Worm (Caenorhabditis elegans): Measurements from ENCODE around the gene eef-1A.2.
A peak's percentile ranks its signal among the peaks of the same experiment; 100 is the strongest.

Gene eef-1A.2

ce11 chrX:7793377-7794041, 29.9 kb upstream of the eef-1A.2 start, which contains the start of gene ZK154.6 (continued):
- no peak for TF ChIP-seq ztf-11 (tag; optimal IDR thresholded peaks at IDR 0.05)
- TF ChIP-seq hlh-4 (tag; optimal IDR thresholded peaks at IDR 0.05): no peak
- TF ChIP-seq nhr-237 (tag; optimal IDR thresholded peaks at IDR 0.05): no peak
- 0 out of 2 replicates have a peak, but pooled peaks have one; percentile 27 for TF ChIP-seq nhr-19 (GFP tag; conservative IDR thresholded peaks at IDR 0.05)
- no peak for TF ChIP-seq zag-1 (tag; optimal IDR thresholded peaks at IDR 0.05)
- TF ChIP-seq nhr-76 (tag; optimal IDR thresholded peaks at IDR 0.05): no peak
- no peak for TF ChIP-seq unc-30 (tag; optimal IDR thresholded peaks at IDR 0.05)
- peak; percentile 20 for TF ChIP-seq rnt-1 (tag; optimal IDR thresholded peaks at IDR 0.05)
- no peak for TF ChIP-seq pax-3 (tag; optimal IDR thresholded peaks at IDR 0.05)
- peak; percentile 69 for TF ChIP-seq mep-1 (tag; optimal IDR thresholded peaks at IDR 0.05)

DNA sequence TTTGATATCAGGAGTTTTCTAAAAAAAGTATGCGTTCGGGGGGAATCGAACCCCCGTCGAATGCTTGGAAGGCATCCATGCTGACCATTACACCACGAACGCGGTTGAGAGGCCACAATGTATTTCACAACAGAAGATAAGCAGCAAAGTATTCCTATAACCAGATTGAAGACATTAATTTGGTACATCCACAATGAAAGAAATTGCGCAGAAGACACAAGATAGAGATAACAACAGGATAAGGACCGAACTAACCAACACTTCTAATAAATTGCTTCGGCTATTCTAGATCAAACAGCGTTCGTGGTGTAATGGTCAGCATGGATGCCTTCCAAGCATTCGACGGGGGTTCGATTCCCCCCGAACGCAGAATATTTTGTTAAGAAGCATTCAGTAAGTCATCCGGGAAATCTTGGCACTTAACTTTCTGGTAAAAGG, 29.1 kb upstream of the eef-1A.2 start:
- peak; percentile 68 for TF ChIP-seq blmp-1 (tag; optimal IDR thresholded peaks at IDR 0.05)
- no peak for TF ChIP-seq ceh-8 (GFP tag; optimal IDR thresholded peaks at IDR 0.05)
- TF ChIP-seq nhr-12 (tag; optimal IDR thresholded peaks at IDR 0.05): no peak
- TF ChIP-seq C16A3.4 (tag; optimal IDR thresholded peaks at IDR 0.05): peak; percentile 48
- TF ChIP-seq F16B12.6 (tag; optimal IDR thresholded peaks at IDR 0.05): no peak
- no peak for TF ChIP-seq efl-3 (GFP tag; optimal IDR thresholded peaks at IDR 0.05)
- peak; percentile 4 for TF ChIP-seq mep-1 (tag; optimal IDR thresholded peaks at IDR 0.05)
- no peak for TF ChIP-seq ceh-82 (tag; optimal IDR thresholded peaks at IDR 0.05)
- peak; percentile 45 for TF ChIP-seq nhr-19 (GFP tag; conservative IDR thresholded peaks at IDR 0.05)
- TF ChIP-seq lin-15B (tag; optimal IDR thresholded peaks at IDR 0.05): no peak
- TF ChIP-seq mab-9 (GFP tag; IDR thresholded peaks at IDR 0.05): no peak
- peak; percentile 22 for TF ChIP-seq nhr-20 (tag; optimal IDR thresholded peaks at IDR 0.05)
- TF ChIP-seq nhr-71 (tag; optimal IDR thresholded peaks at IDR 0.05): peak; percentile 19
- TF ChIP-seq snu-23 (GFP tag; optimal IDR thresholded peaks at IDR 0.05): peak; percentile 19
- TF ChIP-seq nhr-90 (tag; optimal IDR thresholded peaks at IDR 0.05; ENCODE audit: poor library complexity): peak; percentile 58
- TF ChIP-seq nhr-47 (tag; optimal IDR thresholded peaks at IDR 0.05): peak; percentile 4
- TF ChIP-seq grh-1 (GFP tag; IDR thresholded peaks at IDR 0.05): no peak
- TF ChIP-seq fos-1 (tag; optimal IDR thresholded peaks at IDR 0.05): peak; percentile 38
- no peak for TF ChIP-seq efl-1 (optimal IDR thresholded peaks at IDR 0.05)
- peak in 1 of 2 experiments; percentile 88 for TF ChIP-seq efl-1 (GFP tag; optimal IDR thresholded peaks at IDR 0.05 in 1 of 2)
- peak; percentile 11 for TF ChIP-seq rnt-1 (tag; optimal IDR thresholded peaks at IDR 0.05)
- TF ChIP-seq lin-35 (GFP tag; optimal IDR thresholded peaks at IDR 0.05): peak in 1 of 2 experiments; percentile 40
- TF ChIP-seq vab-15 (tag; optimal IDR thresholded peaks at IDR 0.05): no peak
- TF ChIP-seq jun-1 (tag; optimal IDR thresholded peaks at IDR 0.05): peak; percentile 3
- peak; percentile 2 for TF ChIP-seq dsc-1 (tag; optimal IDR thresholded peaks at IDR 0.05)
- peak in 1 of 6 experiments; percentile 42 for TF ChIP-seq elt-3 (tag; optimal IDR thresholded peaks at IDR 0.05)
- TF ChIP-seq tlp-1 (tag; optimal IDR thresholded peaks at IDR 0.05): no peak
- no peak for TF ChIP-seq unc-86 (tag; optimal IDR thresholded peaks at IDR 0.05)
- no peak for TF ChIP-seq ztf-11 (tag; optimal IDR thresholded peaks at IDR 0.05)
- TF ChIP-seq mdl-1 (tag; optimal IDR thresholded peaks at IDR 0.05): peak in 1 of 2 experiments; percentile 31

DNA sequence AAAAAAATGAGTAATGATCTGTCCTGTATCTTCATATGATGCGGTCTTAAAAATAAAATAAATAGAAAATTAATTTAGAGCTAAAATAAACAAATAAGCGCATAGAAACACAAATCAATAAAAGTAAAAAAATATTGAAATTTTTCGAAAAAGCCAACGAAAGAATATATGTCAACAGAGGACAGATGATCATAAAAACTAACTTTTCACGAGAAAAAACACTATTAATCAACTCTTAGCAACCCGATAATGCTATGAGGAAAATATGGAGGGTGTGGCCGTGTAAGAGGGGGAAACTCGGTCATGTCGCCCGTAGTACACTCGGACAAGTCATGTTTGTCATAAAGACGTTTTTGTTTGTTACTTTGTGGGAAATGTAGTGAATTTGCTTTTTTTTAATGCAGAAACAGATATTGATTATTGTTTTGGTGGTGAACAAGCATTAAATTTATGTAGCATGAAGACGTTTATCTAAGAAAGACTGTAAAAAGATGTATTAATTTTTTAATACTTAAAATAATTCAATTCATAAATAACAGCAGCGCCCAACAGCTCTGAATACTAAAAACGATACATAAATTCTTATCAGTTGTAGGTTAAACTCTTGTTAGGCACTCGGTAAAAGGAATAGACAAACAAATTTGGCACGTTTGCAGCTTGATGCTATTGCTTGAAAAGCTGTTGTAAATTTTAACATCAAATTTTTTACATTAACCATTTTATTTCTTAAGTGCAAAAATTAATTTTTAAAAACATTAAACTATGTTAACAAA, 25.0 kb upstream of the eef-1A.2 start, which contains the start of gene adm-4:
Gene adm-4 (minus strand): TSS at position 51 of the 773 bp plus-strand sequence.
- TF ChIP-seq ces-1 (GFP tag; optimal IDR thresholded peaks at IDR 0.05): no peak
- peak; percentile 61 for TF ChIP-seq lin-14 (GFP tag; optimal IDR thresholded peaks at IDR 0.05)
- TF ChIP-seq unc-30 (tag; optimal IDR thresholded peaks at IDR 0.05): no peak
- TF ChIP-seq efl-3 (GFP tag; optimal IDR thresholded peaks at IDR 0.05): no peak
- no peak for TF ChIP-seq zag-1 (tag; optimal IDR thresholded peaks at IDR 0.05)
- TF ChIP-seq ztf-11 (tag; optimal IDR thresholded peaks at IDR 0.05): peak in 1 of 2 experiments; percentile 67
- TF ChIP-seq C16A3.4 (tag; optimal IDR thresholded peaks at IDR 0.05): peak; percentile 8
- peak; percentile 79 for TF ChIP-seq ceh-90 (tag; optimal IDR thresholded peaks at IDR 0.05)
- TF ChIP-seq fkh-10 (GFP tag; optimal IDR thresholded peaks at IDR 0.05): no peak
- TF ChIP-seq nhr-20 (tag; optimal IDR thresholded peaks at IDR 0.05): peak; percentile 62
- no peak for TF ChIP-seq ceh-8 (GFP tag; optimal IDR thresholded peaks at IDR 0.05)
- TF ChIP-seq unc-86 (tag; optimal IDR thresholded peaks at IDR 0.05): peak; percentile 15
- peak; percentile 39 for TF ChIP-seq mep-1 (tag; optimal IDR thresholded peaks at IDR 0.05)
- TF ChIP-seq ceh-63 (GFP tag; optimal IDR thresholded peaks at IDR 0.05): no peak
- peak in 1 of 3 experiments; percentile 28 for TF ChIP-seq ceh-82 (tag; optimal IDR thresholded peaks at IDR 0.05)
- TF ChIP-seq lin-15B (tag; optimal IDR thresholded peaks at IDR 0.05): no peak
- no peak for TF ChIP-seq alr-1 (tag; optimal IDR thresholded peaks at IDR 0.05; ENCODE audit: borderline replicate concordance)
- TF ChIP-seq hlh-17 (GFP tag; optimal IDR thresholded peaks at IDR 0.05; ENCODE audit: borderline replicate concordance): no peak
- TF ChIP-seq nhr-11 (tag; optimal IDR thresholded peaks at IDR 0.05): no peak
- peak; percentile 74 for TF ChIP-seq nhr-71 (tag; optimal IDR thresholded peaks at IDR 0.05)
- no peak for TF ChIP-seq unc-62 (GFP tag; optimal IDR thresholded peaks at IDR 0.05)

Measured in whole organism, L1 larva.